Fruit fly (Drosophila melanogaster) whole organism, larva: Measurements from ENCODE around the gene ARY.
"Not testable (repeated sequence)": the region's sequence is repeated elsewhere in the genome, so short reads cannot be mapped to it uniquely, and the experiment has no call there.

ENCODE experiments used
- noc ChIP-seq: fragments of 200-800 bp; sonication (Bioruptor generic); optimal IDR thresholded peaks from 3 replicates; lab custom pipeline; 2019; ENCODE audit warnings: missing biosample characterization, mild to moderate bottlenecking, missing genetic modification characterization, moderate library complexity

The ARY gene

dm6 chrY:702130-702529 lies at the start of gene ARY:
Gene ARY, plus strand, starts transcription at chrY:702430.
- not testable (repeated sequence) for TF ChIP-seq noc (tag; lab: Kevin White, UChicago)
